Fruit fly (Drosophila melanogaster) whole organism, embryonic: Measurements from ENCODE around the gene Cand1.
A peak's percentile ranks its signal among the peaks of the same experiment; 100 is the strongest.

Experiments used
- Bdp1 ChIP-seq: fragments of 200-800 bp; sonication (Bioruptor generic); optimal IDR thresholded peaks from 3 replicates; lab custom pipeline; 2016; ENCODE audit warnings: missing biosample characterization, missing genetic modification characterization
- CG1024 ChIP-seq: fragments of 200-800 bp; sonication (Bioruptor generic); IDR thresholded peaks from 2 replicates; pipeline ENCODE4 v1.3.6; 2022; ENCODE audit warnings: missing biosample characterization, missing genetic modification characterization
- CG10274 ChIP-seq: fragments of 200-800 bp; sonication (Bioruptor generic); optimal IDR thresholded peaks from 3 replicates; lab custom pipeline; 2017; ENCODE audit warnings: missing biosample characterization, mild to moderate bottlenecking, missing genetic modification characterization
- CG10543 ChIP-seq: fragments of 200-800 bp; sonication (Bioruptor generic); optimal IDR thresholded peaks from 3 replicates; lab custom pipeline; 2017; ENCODE audit warnings: missing biosample characterization, mild to moderate bottlenecking, missing genetic modification characterization, moderate library complexity
- CG12155 ChIP-seq: fragments of 200-800 bp; sonication (Bioruptor generic); optimal IDR thresholded peaks from 3 replicates; lab custom pipeline; 2016; ENCODE audit warnings: missing biosample characterization, missing genetic modification characterization
- CG13123 ChIP-seq: fragments of 200-800 bp; sonication (Bioruptor generic); optimal IDR thresholded peaks from 2 replicates; lab custom pipeline; 2016; ENCODE audit warnings: missing biosample characterization, missing genetic modification characterization
- CG14667 ChIP-seq: fragments of 200-800 bp; sonication (Bioruptor generic); IDR thresholded peaks from 2 replicates; pipeline ENCODE4 v1.3.6; 2022; ENCODE audit warnings: missing biosample characterization, missing genetic modification characterization
- CG15269 ChIP-seq: fragments of 200-800 bp; sonication (Bioruptor generic); optimal IDR thresholded peaks from 2 replicates; lab custom pipeline; 2018; ENCODE audit warnings: missing biosample characterization, mild to moderate bottlenecking, missing genetic modification characterization, moderate library complexity
- CG2120 ChIP-seq: fragments of 200-800 bp; sonication (Bioruptor generic); optimal IDR thresholded peaks from 3 replicates; lab custom pipeline; 2016; ENCODE audit warnings: missing biosample characterization, missing genetic modification characterization
- CG30020 ChIP-seq: fragments of 200-800 bp; optimal IDR thresholded peaks from 2 replicates; lab custom pipeline; 2019; ENCODE audit warnings: missing biosample characterization, mild to moderate bottlenecking, missing genetic modification characterization, moderate library complexity
- CG3163 ChIP-seq: fragments of 200-800 bp; sonication (Bioruptor generic); optimal IDR thresholded peaks from 3 replicates; lab custom pipeline; 2016; ENCODE audit warnings: missing biosample characterization, missing genetic modification characterization
- CG32532 ChIP-seq: fragments of 200-800 bp; sonication (Bioruptor generic); IDR thresholded peaks from 2 replicates; pipeline ENCODE4 v1.3.6; 2022; ENCODE audit warnings: missing biosample characterization, missing genetic modification characterization
- CG32767 ChIP-seq: fragments of 200-800 bp; sonication (Bioruptor generic); IDR thresholded peaks from 2 replicates; pipeline ENCODE4 v1.3.6; 2022; ENCODE audit warnings: missing biosample characterization, missing genetic modification characterization
- CG42726 ChIP-seq: fragments of 200-800 bp; sonication (Bioruptor generic); IDR thresholded peaks from 2 replicates; pipeline ENCODE4 v1.3.6; 2022; ENCODE audit warnings: missing biosample characterization, missing genetic modification characterization; ENCODE audit not compliant: partially characterized antibody
- CG5953 ChIP-seq: fragments of 200-800 bp; sonication (Bioruptor generic); IDR thresholded peaks from 2 replicates; pipeline ENCODE4 v1.3.6; 2022; ENCODE audit warnings: missing biosample characterization, missing genetic modification characterization
- CG6254 ChIP-seq: fragments of 200-800 bp; sonication (Bioruptor generic); optimal IDR thresholded peaks from 3 replicates; lab custom pipeline; 2017; ENCODE audit warnings: mild to moderate bottlenecking, missing biosample characterization, missing genetic modification reagents, missing genetic modification characterization
- CG6683 ChIP-seq: fragments of 200-800 bp; sonication (Bioruptor generic); optimal IDR thresholded peaks from 2 replicates; lab custom pipeline; 2017; ENCODE audit warnings: missing biosample characterization, mild to moderate bottlenecking, missing genetic modification characterization, missing genetic modification reagents
- GATAe ChIP-seq: fragments of 200-800 bp; sonication (Bioruptor generic); conservative IDR thresholded peaks from 2 replicates; pipeline ENCODE4 v1.3.6; 2022; ENCODE audit warnings: missing biosample characterization, missing genetic modification characterization
- HLH3B ChIP-seq: fragments of 200-800 bp; sonication (Bioruptor generic); IDR thresholded peaks from 2 replicates; pipeline ENCODE4 v1.3.6; 2022; ENCODE audit warnings: missing biosample characterization, missing genetic modification characterization
- MBD-R2 ChIP-seq: fragments of 200-800 bp; sonication (Bioruptor generic); IDR thresholded peaks from 2 replicates; pipeline ENCODE4 v1.3.6; 2022; ENCODE audit warnings: missing biosample characterization, missing genetic modification characterization
- MESR4 ChIP-seq: fragments of 200-800 bp; sonication (Bioruptor generic); optimal IDR thresholded peaks from 2 replicates; lab custom pipeline; 2018; ENCODE audit warnings: missing biosample characterization, mild to moderate bottlenecking, missing genetic modification characterization, moderate library complexity
- MTF-1 ChIP-seq: fragments of 200-800 bp; sonication (Bioruptor generic); optimal IDR thresholded peaks from 2 replicates; lab custom pipeline; 2018; ENCODE audit warnings: missing biosample characterization, mild to moderate bottlenecking, missing genetic modification characterization, borderline replicate concordance
- Med ChIP-seq: fragments of 200-800 bp; sonication (Bioruptor generic); peaks from one replicate; lab custom pipeline; 2016; ENCODE audit warnings: missing biosample characterization, missing genetic modification characterization, mild to moderate bottlenecking, inconsistent platforms, moderate library complexity
- Meics ChIP-seq: fragments of 200-800 bp; sonication (Bioruptor generic); optimal IDR thresholded peaks from 2 replicates; lab custom pipeline; 2017; ENCODE audit warnings: missing biosample characterization, mild to moderate bottlenecking, missing genetic modification characterization
- Oaz ChIP-seq: fragments of 200-800 bp; sonication (Bioruptor generic); IDR thresholded peaks from 2 replicates; pipeline ENCODE4 v1.3.6; 2022; ENCODE audit warnings: missing biosample characterization, missing genetic modification characterization
- PHDP ChIP-seq: fragments of 200-800 bp; sonication (Bioruptor generic); optimal IDR thresholded peaks from 3 replicates; lab custom pipeline; 2018; ENCODE audit warnings: missing biosample characterization, mild to moderate bottlenecking, missing genetic modification characterization, moderate library complexity
- Usf ChIP-seq: fragments of 200-800 bp; sonication (Bioruptor generic); optimal IDR thresholded peaks from 2 replicates; lab custom pipeline; 2017; ENCODE audit warnings: missing genotype, missing biosample characterization, missing genetic modification characterization
- ab ChIP-seq: fragments of 200-800 bp; sonication (Bioruptor generic); optimal IDR thresholded peaks from 2 replicates; lab custom pipeline; 2016; ENCODE audit warnings: missing biosample characterization, missing genetic modification characterization
- abd-A ChIP-seq: fragments of 200-800 bp; sonication (Bioruptor generic); optimal IDR thresholded peaks from 3 replicates; lab custom pipeline; 2019; ENCODE audit warnings: missing biosample characterization, mild to moderate bottlenecking, missing genetic modification characterization, moderate library complexity
- amos ChIP-seq: fragments of 200-800 bp; sonication (Bioruptor generic); IDR thresholded peaks from 2 replicates; pipeline ENCODE4 v1.3.6; 2022; ENCODE audit warnings: missing biosample characterization, missing genetic modification characterization; ENCODE audit not compliant: partially characterized antibody
- aop ChIP-seq: fragments of 200-800 bp; sonication (Bioruptor generic); IDR thresholded peaks from 2 replicates; pipeline ENCODE4 v1.3.6; 2022; ENCODE audit warnings: missing biosample characterization, missing genetic modification characterization
- disco-r ChIP-seq: fragments of 200-800 bp; sonication (Bioruptor generic); optimal IDR thresholded peaks from 2 replicates; lab custom pipeline; 2016; ENCODE audit warnings: missing biosample characterization, missing genetic modification characterization
- en ChIP-seq: fragments of 200-800 bp; sonication (Bioruptor generic); optimal IDR thresholded peaks from 2 replicates; lab custom pipeline; 2016; ENCODE audit warnings: missing biosample characterization, missing genetic modification characterization
- fd102C ChIP-seq: fragments of 200-800 bp; sonication (Bioruptor generic); optimal IDR thresholded peaks from 2 replicates; lab custom pipeline; 2018; ENCODE audit warnings: missing biosample characterization, mild to moderate bottlenecking, missing genetic modification characterization, moderate library complexity
- ftz-f1 ChIP-seq: fragments of 200-800 bp; sonication (Bioruptor generic); optimal IDR thresholded peaks from 2 replicates; lab custom pipeline; 2016; ENCODE audit warnings: missing biosample characterization, missing genetic modification characterization
- gfzf ChIP-seq: fragments of 200-800 bp; sonication (Bioruptor generic); optimal IDR thresholded peaks from 2 replicates; lab custom pipeline; 2016; ENCODE audit warnings: missing biosample characterization, mild to moderate bottlenecking, missing genetic modification characterization, moderate library complexity
- grau ChIP-seq: fragments of 200-800 bp; optimal IDR thresholded peaks from 3 replicates; lab custom pipeline; 2019; ENCODE audit warnings: missing biosample characterization, mild to moderate bottlenecking, missing genetic modification characterization, moderate library complexity
- hb ChIP-seq: fragments of 200-800 bp; sonication (Bioruptor generic); IDR thresholded peaks from 3 replicates; pipeline ENCODE4 v1.3.6; 2022; ENCODE audit warnings: missing biosample characterization, missing genetic modification characterization; ENCODE audit not compliant: partially characterized antibody
- jigr1 ChIP-seq: fragments of 200-800 bp; sonication (Bioruptor generic); IDR thresholded peaks from 3 replicates; pipeline ENCODE4 v1.3.6; 2022; ENCODE audit warnings: missing biosample characterization, missing genetic modification characterization
- kah ChIP-seq: fragments of 200-800 bp; sonication (Bioruptor generic); optimal IDR thresholded peaks from 2 replicates; lab custom pipeline; 2018; ENCODE audit warnings: missing biosample characterization, mild to moderate bottlenecking, missing genetic modification characterization
- knrl ChIP-seq: fragments of 200-800 bp; sonication (Bioruptor generic); IDR thresholded peaks from 3 replicates; pipeline ENCODE4 v1.3.6; 2022; ENCODE audit warnings: missing biosample characterization, missing genetic modification characterization; ENCODE audit not compliant: partially characterized antibody
- mld ChIP-seq: fragments of 200-800 bp; sonication (Bioruptor generic); IDR thresholded peaks from 3 replicates; pipeline ENCODE4 v1.3.6; 2022; ENCODE audit warnings: missing biosample characterization, missing genetic modification characterization; ENCODE audit not compliant: partially characterized antibody
- phol ChIP-seq: fragments of 200-800 bp; sonication (Bioruptor generic); optimal IDR thresholded peaks from 3 replicates; lab custom pipeline; 2018; ENCODE audit warnings: missing biosample characterization, mild to moderate bottlenecking, missing genetic modification characterization, moderate library complexity
- prd ChIP-seq, 3 experiments: fragments of >200 bp in 2 of 3; fragments of 200-800 bp in 1 of 3; sonication (Bioruptor generic) in 1 of 3; optimal IDR thresholded peaks in 2 of 3; IDR thresholded peaks in 1 of 3; 2 replicates in 2 of 3; 3 replicates in 1 of 3; pipeline versions ENCODE4 v1.3.6 to Lab custom; 2017 to 2022; ENCODE audit warnings: missing biosample characterization in 1 of 3, missing genetic modification characterization in 1 of 3
- row ChIP-seq: fragments of 200-800 bp; sonication (Bioruptor generic); IDR thresholded peaks from 3 replicates; pipeline ENCODE4 v1.3.6; 2022; ENCODE audit warnings: missing biosample characterization, missing genetic modification characterization
- sna ChIP-seq: fragments of 200-800 bp; sonication (Bioruptor generic); IDR thresholded peaks from 2 replicates; pipeline ENCODE4 v1.3.6; 2022; ENCODE audit warnings: missing biosample characterization, missing genetic modification characterization; ENCODE audit not compliant: partially characterized antibody
- so ChIP-seq: fragments of 200-800 bp; sonication (Bioruptor generic); IDR thresholded peaks from 3 replicates; pipeline ENCODE4 v1.3.6; 2022; ENCODE audit warnings: missing biosample characterization, missing genetic modification characterization
- ssp ChIP-seq: fragments of 200-800 bp; sonication (Bioruptor generic); IDR thresholded peaks from 2 replicates; pipeline ENCODE4 v1.3.6; 2022; ENCODE audit warnings: missing biosample characterization, missing genetic modification characterization

Gene Cand1

DNA sequence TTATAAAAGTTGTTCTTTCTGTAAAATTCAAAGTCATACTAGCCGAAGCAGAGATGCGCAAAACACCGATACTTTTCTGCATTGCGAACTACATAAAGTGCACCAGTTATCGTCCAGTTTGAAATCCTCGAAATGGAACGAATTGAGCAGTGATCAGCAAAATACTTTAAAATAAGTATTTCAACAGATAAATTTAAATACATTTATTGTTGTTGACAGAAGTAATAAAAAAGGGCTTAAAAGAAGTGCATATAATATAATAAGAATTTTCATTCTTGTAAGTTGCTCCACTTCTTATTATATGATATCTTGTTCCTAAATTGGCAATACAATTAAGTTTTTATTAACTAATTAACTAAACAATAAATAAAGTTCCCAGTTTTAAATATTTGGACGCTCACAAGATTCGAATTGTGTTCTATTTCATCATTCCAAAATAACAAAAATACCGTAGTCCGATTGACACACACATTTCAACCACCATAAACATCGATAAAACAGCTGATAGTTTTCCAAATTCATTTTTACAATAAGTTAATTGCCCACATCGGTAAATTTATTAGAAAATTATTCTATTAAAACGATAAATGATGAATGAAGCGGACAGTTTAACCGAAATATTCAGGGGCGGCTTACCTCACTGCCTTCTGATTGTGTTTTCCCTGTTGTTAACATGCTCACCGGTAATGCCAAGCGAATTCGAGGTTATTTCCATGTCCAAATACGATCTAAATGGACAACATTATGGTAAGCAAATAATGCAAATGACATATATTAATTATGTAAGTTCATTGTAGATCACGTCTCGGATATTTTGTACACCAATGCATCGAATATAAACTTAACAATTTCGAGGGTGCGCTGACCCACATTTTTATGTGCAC is 47.9 kb downstream of the Cand1 start, which contains the start of the genes Usp14 and CG4972 (continued):
- TF ChIP-seq CG12155 (GFP tag; lab: Kevin White, UChicago) (no peak), CG42726 (GFP tag; lab: Robert Waterston, UW) (0 out of 2 replicates have a peak, but pooled peaks have one; percentile 9), ftz-f1 (GFP tag; lab: Kevin White, UChicago) (no peak), sna (GFP tag; lab: Robert Waterston, UW) (0 out of 2 replicates have a peak, but pooled peaks have one; percentile 9), aop (GFP tag; lab: Robert Waterston, UW) (no peak), CG13123 (GFP tag; lab: Kevin White, UChicago) (no peak), Oaz (GFP tag; lab: Robert Waterston, UW) (no peak), Bdp1 (no peak), kah (GFP tag; lab: Kevin White, UChicago) (no peak), en (GFP tag; lab: Kevin White, UChicago) (no peak), CG30020 (tag; lab: Kevin White, UChicago) (peak; percentile 99), CG15269 (tag; lab: Kevin White, UChicago) (no peak), jigr1 (no peak; the same call in 2 of the 3 replicates), CG6683 (GFP tag; lab: Kevin White, UChicago) (no peak), hb (GFP tag; lab: Robert Waterston, UW) (no peak), phol (tag; lab: Kevin White, UChicago) (peak; percentile 60), Meics (no peak), knrl (GFP tag; lab: Robert Waterston, UW) (peak; percentile 66), fd102C (GFP tag; lab: Kevin White, UChicago) (no peak), MESR4 (GFP tag; lab: Kevin White, UChicago) (peak; percentile 75), row (GFP tag; lab: Robert Waterston, UW) (peak; percentile 72), CG10274 (GFP tag; lab: Kevin White, UChicago) (no peak), ab (no peak), CG1024 (GFP tag; lab: Robert Waterston, UW) (peak; percentile 79; the same call in 1 of the 2 replicates), CG32532 (GFP tag; lab: Robert Waterston, UW) (no peak), Usf (GFP tag; lab: Kevin White, UChicago) (no peak), HLH3B (GFP tag; lab: Robert Waterston, UW) (no peak), abd-A (tag; lab: Kevin White, UChicago) (no peak), CG3163 (GFP tag; lab: Kevin White, UChicago) (no peak), CG14667 (GFP tag; lab: Robert Waterston, UW) (peak; percentile 70; the same call in 1 of the 2 replicates), CG6254 (no peak), gfzf (peak; percentile 37), ssp (GFP tag; lab: Robert Waterston, UW) (peak; percentile 83), grau (tag; lab: Kevin White, UChicago) (peak; percentile 25), so (GFP tag; lab: Robert Waterston, UW) (no peak), MBD-R2 (GFP tag; lab: Robert Waterston, UW) (peak; percentile 41; the same call in 1 of the 2 replicates), GATAe (GFP tag; lab: Robert Waterston, UW) (no peak), amos (GFP tag; lab: Robert Waterston, UW) (peak; percentile 53; the same call in 1 of the 2 replicates), CG32767 (GFP tag; lab: Robert Waterston, UW) (no peak), CG2120 (GFP tag; lab: Kevin White, UChicago) (peak; percentile 29), prd (optimal IDR thresholded peaks at IDR 0.05; lab: Kevin White, UChicago) (no peak), prd (GFP tag; IDR thresholded peaks at IDR 0.05; lab: Robert Waterston, UW) (no peak), CG10543 (GFP tag; lab: Kevin White, UChicago) (no peak), CG5953 (GFP tag; lab: Robert Waterston, UW) (no peak), Med (GFP tag; lab: Kevin White, UChicago) (no peak), PHDP (no peak), mld (GFP tag; lab: Robert Waterston, UW) (no peak), disco-r (GFP tag; lab: Kevin White, UChicago) (no peak), MTF-1 (GFP tag; lab: Kevin White, UChicago) (no peak)
